Worm (Caenorhabditis elegans) whole organism, L3 larva: ENCODE measurements around the gene Y55B1BL.1.

Source experiments
- R02D3.7 ChIP-seq: fragments of 150-350 bp; optimal IDR thresholded peaks from 2 replicates; lab custom pipeline; 2014; ENCODE audit warnings: missing biosample characterization, missing genetic modification characterization
- aly-2 ChIP-seq: fragments of 150-350 bp; optimal IDR thresholded peaks from 2 replicates; lab custom pipeline; 2014; ENCODE audit warnings: missing biosample characterization, missing genetic modification characterization
- ama-1 ChIP-seq: fragments of 150-350 bp; optimal IDR thresholded peaks from 2 replicates; lab custom pipeline; 2018
- ceh-28 ChIP-seq: fragments of 150-350 bp; optimal IDR thresholded peaks from 2 replicates; lab custom pipeline; 2014; ENCODE audit warnings: missing biosample characterization, missing genetic modification reagents, missing genetic modification characterization
- ceh-82 ChIP-seq: fragments of 150-350 bp; optimal IDR thresholded peaks from 2 replicates; lab custom pipeline; 2014; ENCODE audit warnings: missing biosample characterization, missing genetic modification characterization
- egl-27 ChIP-seq: sonication (generic microtip); optimal IDR thresholded peaks from 4 replicates; lab custom pipeline; 2017; ENCODE audit warnings: missing biosample characterization, missing genetic modification reagents, missing genetic modification characterization
- elt-2 ChIP-seq: sonication (generic microtip); optimal IDR thresholded peaks from 2 replicates; lab custom pipeline; 2016; ENCODE audit warnings: missing genetic modification reagents, mild to moderate bottlenecking, missing genetic modification characterization, missing compliant biosample characterization
- elt-3 ChIP-seq, 3 experiments: fragments of 150-350 bp in 1 of 3; sonication (generic microtip) in 2 of 3; optimal IDR thresholded peaks; 2 replicates in 2 of 3; 4 replicates in 1 of 3; lab custom pipeline; 2014 to 2017; ENCODE audit warnings: missing biosample characterization in 3 of 3, missing genetic modification characterization in 3 of 3
- eor-1 ChIP-seq, 2 experiments: fragments of 150-350 bp; optimal IDR thresholded peaks; 2 replicates each; lab custom pipeline; 2014 to 2018; ENCODE audit warnings: missing biosample characterization in 2 of 2, missing genetic modification characterization in 2 of 2
- fkh-10 ChIP-seq: sonication (generic microtip); optimal IDR thresholded peaks from 2 replicates; lab custom pipeline; 2017; ENCODE audit warnings: missing biosample characterization, missing genetic modification reagents, missing genetic modification characterization
- fkh-2 ChIP-seq: fragments of 150-350 bp; optimal IDR thresholded peaks from 2 replicates; lab custom pipeline; 2014; ENCODE audit warnings: missing biosample characterization, missing genetic modification reagents, missing genetic modification characterization
- hmg-11 ChIP-seq: sonication (generic microtip); optimal IDR thresholded peaks from 2 replicates; lab custom pipeline; 2016; ENCODE audit warnings: missing genetic modification characterization, missing compliant biosample characterization
- jun-1 ChIP-seq: fragments of 150-350 bp; optimal IDR thresholded peaks from 2 replicates; lab custom pipeline; 2014; ENCODE audit warnings: missing biosample characterization, missing genetic modification reagents, missing genetic modification characterization
- lin-15B ChIP-seq: fragments of 150-350 bp; optimal IDR thresholded peaks from 2 replicates; lab custom pipeline; 2014; ENCODE audit warnings: missing biosample characterization, missing genetic modification characterization
- lin-39 ChIP-seq: fragments of 150-350 bp; optimal IDR thresholded peaks from 2 replicates; lab custom pipeline; 2018; ENCODE audit warnings: missing biosample characterization, missing genetic modification reagents, missing genetic modification characterization
- lsy-12 ChIP-seq: sonication (generic microtip); optimal IDR thresholded peaks from 2 replicates; lab custom pipeline; 2016; ENCODE audit warnings: mild to moderate bottlenecking, missing genetic modification characterization, missing compliant biosample characterization
- mml-1 ChIP-seq: fragments of 150-350 bp; sonication (generic microtip); optimal IDR thresholded peaks from 3 replicates; lab custom pipeline; 2014; ENCODE audit warnings: missing biosample characterization, missing genetic modification characterization
- nhr-11 ChIP-seq: fragments of 150-350 bp; optimal IDR thresholded peaks from 2 replicates; lab custom pipeline; 2014; ENCODE audit warnings: missing biosample characterization, missing genetic modification characterization
- nhr-12 ChIP-seq: fragments of 150-350 bp; optimal IDR thresholded peaks from 2 replicates; lab custom pipeline; 2014; ENCODE audit warnings: missing biosample characterization, missing genetic modification characterization
- nhr-23 ChIP-seq: fragments of 150-350 bp; optimal IDR thresholded peaks from 2 replicates; lab custom pipeline; 2014; ENCODE audit warnings: missing biosample characterization, missing genetic modification reagents, missing genetic modification characterization
- nhr-25 ChIP-seq: sonication (generic microtip); optimal IDR thresholded peaks from 2 replicates; lab custom pipeline; 2017; ENCODE audit warnings: missing biosample characterization, missing genetic modification characterization
- nhr-28 ChIP-seq: fragments of 150-350 bp; optimal IDR thresholded peaks from 2 replicates; lab custom pipeline; 2014; ENCODE audit warnings: missing biosample characterization, missing genetic modification characterization
- nhr-43 ChIP-seq: sonication (generic microtip); optimal IDR thresholded peaks from 2 replicates; lab custom pipeline; 2016; ENCODE audit warnings: mild to moderate bottlenecking, missing genetic modification characterization, missing compliant biosample characterization; ENCODE audit not compliant: poor library complexity, severe bottlenecking
- nhr-76 ChIP-seq: fragments of 150-350 bp; sonication (generic microtip); optimal IDR thresholded peaks from 5 replicates; lab custom pipeline; 2014; ENCODE audit warnings: missing biosample characterization, missing genetic modification characterization
- pha-4 ChIP-seq: fragments of 150-350 bp; optimal IDR thresholded peaks from 2 replicates; lab custom pipeline; 2014; ENCODE audit warnings: missing biosample characterization, missing genetic modification reagents, missing genetic modification characterization
- pqm-1 ChIP-seq: fragments of 150-350 bp; optimal IDR thresholded peaks from 2 replicates; lab custom pipeline; 2017; ENCODE audit warnings: missing biosample characterization, missing genetic modification characterization, inconsistent platforms
- sea-2 ChIP-seq: fragments of 150-350 bp; sonication (generic microtip); optimal IDR thresholded peaks from 4 replicates; lab custom pipeline; 2014; ENCODE audit warnings: missing biosample characterization, missing genetic modification reagents, missing genetic modification characterization
- skn-1 ChIP-seq: fragments of 150-350 bp; optimal IDR thresholded peaks from 2 replicates; lab custom pipeline; 2014; ENCODE audit warnings: missing biosample characterization, missing genetic modification characterization
- snpc-4 ChIP-seq: fragments of 150-350 bp; optimal IDR thresholded peaks from 2 replicates; lab custom pipeline; 2014; ENCODE audit warnings: missing biosample characterization, missing genetic modification characterization
- tbx-2 ChIP-seq: sonication (generic microtip); optimal IDR thresholded peaks from 2 replicates; lab custom pipeline; 2016; ENCODE audit warnings: mild to moderate bottlenecking, missing genetic modification characterization, missing compliant biosample characterization
- unc-39 ChIP-seq: sonication (generic microtip); optimal IDR thresholded peaks from 4 replicates; lab custom pipeline; 2017; ENCODE audit warnings: missing biosample characterization, missing genetic modification characterization
- unc-62 ChIP-seq: fragments of 150-350 bp; sonication (generic microtip); optimal IDR thresholded peaks from 4 replicates; lab custom pipeline; 2014; ENCODE audit warnings: missing biosample characterization, missing genetic modification reagents, missing genetic modification characterization
- zag-1 ChIP-seq: fragments of 150-350 bp; optimal IDR thresholded peaks from 2 replicates; lab custom pipeline; 2014; ENCODE audit warnings: missing biosample characterization, missing genetic modification characterization
- ztf-11 ChIP-seq: fragments of 150-350 bp; optimal IDR thresholded peaks from 2 replicates; lab custom pipeline; 2014; ENCODE audit warnings: missing biosample characterization, missing genetic modification characterization
- ztf-4 ChIP-seq: fragments of 150-350 bp; optimal IDR thresholded peaks from 2 replicates; lab custom pipeline; 2014; ENCODE audit warnings: missing biosample characterization, missing genetic modification characterization

The Y55B1BL.1 gene

DNA sequence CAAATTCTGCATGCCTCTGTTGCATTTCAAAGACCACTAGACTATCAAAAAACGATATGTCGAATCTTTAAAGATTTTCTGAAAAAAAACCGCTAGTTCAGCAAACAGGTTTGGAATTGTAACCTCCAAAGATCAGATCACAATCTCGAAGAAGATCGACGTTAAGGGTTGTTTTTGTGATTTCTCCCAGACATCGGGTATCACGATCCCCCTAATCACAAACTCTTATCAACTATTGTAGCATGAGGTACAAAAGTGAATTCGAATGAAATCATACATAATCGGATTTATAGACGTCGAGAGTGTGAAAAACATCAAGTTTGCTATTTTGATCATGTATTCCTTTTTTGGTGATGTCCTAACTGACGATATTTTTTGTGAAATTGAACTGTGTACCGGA is 1.3 kb upstream of the Y55B1BL.1 start:
- TF ChIP-seq lsy-12 (tag; lab: Kevin White, UChicago) (no peak), nhr-28 (no peak), tbx-2 (tag; lab: Kevin White, UChicago) (no peak), skn-1 (no peak), snpc-4 (tag; lab: Kevin White, UChicago) (no peak), ceh-28 (no peak), lin-39 (no peak), elt-3 (tag; optimal IDR thresholded peaks at IDR 0.05; lab: Kevin White, UChicago) (no peak), R02D3.7 (tag; lab: Kevin White, UChicago) (no peak), ceh-82 (tag; lab: Kevin White, UChicago) (no peak), eor-1 (tag; optimal IDR thresholded peaks at IDR 0.05; lab: Kevin White, UChicago) (no peak), hmg-11 (no peak)

ce11 chrIII:418649-419048 is 16.5 kb downstream of the Y55B1BL.1 start, which contains the start of gene stim-1:
Gene stim-1, minus strand, starts transcription at chrIII:418749.
- TF ChIP-seq lin-39, result no peak
- TF ChIP-seq ama-1 (lab: Kevin White, UChicago), result no peak
- no peak for TF ChIP-seq unc-62
- no peak for TF ChIP-seq nhr-23 (tag; lab: Kevin White, UChicago)
- no peak for TF ChIP-seq ztf-11
- no peak for TF ChIP-seq nhr-12
- TF ChIP-seq aly-2 (tag; lab: Kevin White, UChicago), result no peak
- TF ChIP-seq nhr-76 (tag; lab: Kevin White, UChicago), result no peak
- TF ChIP-seq nhr-25, result no peak
- TF ChIP-seq mml-1 (tag; lab: Kevin White, UChicago), result no peak
- no peak for TF ChIP-seq jun-1 (tag; lab: Kevin White, UChicago)
- no peak for TF ChIP-seq tbx-2 (tag; lab: Kevin White, UChicago)
- no peak for TF ChIP-seq elt-3 (tag; optimal IDR thresholded peaks at IDR 0.05; lab: Kevin White, UChicago)

ce11 chrIII:422553-422952 is 20.4 kb downstream of the Y55B1BL.1 start:
- TF ChIP-seq aly-2 (tag; lab: Kevin White, UChicago) (no peak), elt-2 (tag; lab: Kevin White, UChicago) (peak; percentile 58), pha-4 (tag; lab: Kevin White, UChicago) (peak; percentile 70)
- TF ChIP-seq, all 47 proteins: peak for 2

ce11 chrIII:423875-424274 is 21.7 kb downstream of the Y55B1BL.1 start:
- TF ChIP-seq lin-15B (tag; lab: Kevin White, UChicago), result peak; percentile 52
- no peak for TF ChIP-seq nhr-11 (tag; lab: Kevin White, UChicago)
- TF ChIP-seq pha-4 (tag; lab: Kevin White, UChicago), result peak; percentile 38

ce11 chrIII:429038-429437 is 26.9 kb downstream of the Y55B1BL.1 start, which contains the start of gene cec-8:
Gene cec-8, plus strand, starts transcription at chrIII:429338.
- TF ChIP-seq fkh-10 (GFP tag; lab: Kevin White, UChicago) (no peak), fkh-2 (tag; lab: Kevin White, UChicago) (no peak), egl-27 (tag; lab: Kevin White, UChicago) (no peak), elt-3 (tag; optimal IDR thresholded peaks at IDR 0.05; lab: Kevin White, UChicago) (no peak), mml-1 (tag; lab: Kevin White, UChicago) (no peak), sea-2 (GFP tag; lab: Kevin White, UChicago) (no peak), unc-39 (no peak), nhr-43 (no peak), nhr-25 (no peak), tbx-2 (tag; lab: Kevin White, UChicago) (no peak), zag-1 (tag; lab: Kevin White, UChicago) (no peak), pqm-1 (tag; lab: Kevin White, UChicago) (no peak), aly-2 (tag; lab: Kevin White, UChicago) (no peak), ztf-4 (tag; lab: Kevin White, UChicago) (no peak), jun-1 (tag; lab: Kevin White, UChicago) (no peak), pha-4 (tag; lab: Kevin White, UChicago) (no peak)
